Fruit fly (Drosophila melanogaster) whole organism, embryonic: Measurements from ENCODE around the gene CG9919.

Experiments used
- CG10979 ChIP-seq: fragments of 200-800 bp; sonication (Bioruptor generic); optimal IDR thresholded peaks from 2 replicates; lab custom pipeline; 2018; ENCODE audit warnings: missing biosample characterization, mild to moderate bottlenecking, missing genetic modification characterization, moderate library complexity
- CG11093 ChIP-seq: fragments of 200-800 bp; sonication (Bioruptor generic); IDR thresholded peaks from 3 replicates; pipeline ENCODE4 v1.3.6; 2022; ENCODE audit warnings: missing biosample characterization, missing genetic modification characterization
- CG11504 ChIP-seq: fragments of 200-800 bp; sonication (Bioruptor generic); optimal IDR thresholded peaks from 3 replicates; lab custom pipeline; 2019; ENCODE audit warnings: missing biosample characterization, mild to moderate bottlenecking, missing genetic modification characterization, moderate library complexity
- CG12299 ChIP-seq: fragments of 200-800 bp; sonication (Bioruptor generic); optimal IDR thresholded peaks from 2 replicates; lab custom pipeline; 2018; ENCODE audit warnings: missing biosample characterization, mild to moderate bottlenecking, missing genetic modification characterization
- CG12942 ChIP-seq: fragments of 200-800 bp; sonication (Bioruptor generic); optimal IDR thresholded peaks from 3 replicates; lab custom pipeline; 2016; ENCODE audit warnings: missing biosample characterization, missing genetic modification characterization
- CG15011 ChIP-seq: fragments of 200-800 bp; sonication (Bioruptor generic); optimal IDR thresholded peaks from 3 replicates; lab custom pipeline; 2018; ENCODE audit warnings: missing biosample characterization, mild to moderate bottlenecking, missing genetic modification characterization
- CG15696 ChIP-seq: fragments of 200-800 bp; sonication (Bioruptor generic); optimal IDR thresholded peaks from 2 replicates; lab custom pipeline; 2019; ENCODE audit warnings: missing biosample characterization, mild to moderate bottlenecking, missing genetic modification characterization, moderate library complexity
- CG1603 ChIP-seq: fragments of 200-800 bp; sonication (Bioruptor generic); optimal IDR thresholded peaks from 2 replicates; lab custom pipeline; 2019; ENCODE audit warnings: missing biosample characterization, mild to moderate bottlenecking, missing genetic modification characterization, moderate library complexity
- CG18011 ChIP-seq: fragments of 200-800 bp; sonication (Bioruptor generic); optimal IDR thresholded peaks from 2 replicates; lab custom pipeline; 2017; ENCODE audit warnings: missing biosample characterization, missing genetic modification characterization, mild to moderate bottlenecking, moderate library complexity, missing genotype
- CG2678 ChIP-seq: fragments of 200-800 bp; sonication (Bioruptor generic); optimal IDR thresholded peaks from 3 replicates; lab custom pipeline; 2019; ENCODE audit warnings: missing biosample characterization, mild to moderate bottlenecking, missing genetic modification characterization, moderate library complexity
- CG31388 ChIP-seq: fragments of 200-800 bp; sonication (Bioruptor generic); optimal IDR thresholded peaks from 2 replicates; lab custom pipeline; 2016; ENCODE audit warnings: missing biosample characterization, missing genetic modification characterization
- CG4328 ChIP-seq: fragments of 200-800 bp; sonication (Bioruptor generic); optimal IDR thresholded peaks from 3 replicates; lab custom pipeline; 2017; ENCODE audit warnings: missing biosample characterization, missing genetic modification reagents, missing genetic modification characterization
- CG4360 ChIP-seq: fragments of 200-800 bp; sonication (Bioruptor generic); IDR thresholded peaks from 2 replicates; pipeline ENCODE4 v1.3.6; 2022; ENCODE audit warnings: missing biosample characterization, missing genetic modification characterization
- CG7987 ChIP-seq: fragments of 200-800 bp; sonication (Bioruptor generic); optimal IDR thresholded peaks from 2 replicates; lab custom pipeline; 2018; ENCODE audit warnings: missing biosample characterization, mild to moderate bottlenecking, missing genetic modification characterization, moderate library complexity
- Eip74EF ChIP-seq, 2 experiments: fragments of 200-800 bp in 1 of 2; fragments of >200 bp in 1 of 2; sonication (Bioruptor generic) in 1 of 2; optimal IDR thresholded peaks; 2 replicates each; lab custom pipeline; 2017 to 2019; ENCODE audit warnings: missing biosample characterization in 2 of 2, missing genetic modification characterization in 2 of 2, mild to moderate bottlenecking in 1 of 2, moderate library complexity in 1 of 2
- Ets97D ChIP-seq: fragments of 200-800 bp; sonication (Bioruptor generic); optimal IDR thresholded peaks from 3 replicates; lab custom pipeline; 2016; ENCODE audit warnings: missing biosample characterization, missing genetic modification characterization
- Hr3 ChIP-seq: fragments of 200-800 bp; sonication (Bioruptor generic); optimal IDR thresholded peaks from 3 replicates; lab custom pipeline; 2016; ENCODE audit warnings: missing biosample characterization, missing genetic modification characterization
- Hsf ChIP-seq: fragments of 200-800 bp; sonication (Bioruptor generic); optimal IDR thresholded peaks from 3 replicates; lab custom pipeline; 2016; ENCODE audit warnings: missing biosample characterization, missing genetic modification characterization
- Mes4 ChIP-seq: fragments of 200-800 bp; sonication (Bioruptor generic); optimal IDR thresholded peaks from 2 replicates; lab custom pipeline; 2016; ENCODE audit warnings: missing biosample characterization, missing genetic modification characterization
- Nf-YC ChIP-seq: fragments of 200-800 bp; optimal IDR thresholded peaks from 3 replicates; lab custom pipeline; 2019; ENCODE audit warnings: missing biosample characterization, mild to moderate bottlenecking, missing genetic modification characterization, moderate library complexity
- Oaz ChIP-seq: fragments of 200-800 bp; sonication (Bioruptor generic); IDR thresholded peaks from 2 replicates; pipeline ENCODE4 v1.3.6; 2022; ENCODE audit warnings: missing biosample characterization, missing genetic modification characterization
- Poxn ChIP-seq: fragments of 200-800 bp; sonication (Bioruptor generic); IDR thresholded peaks from 2 replicates; pipeline ENCODE4 v1.3.6; 2022; ENCODE audit warnings: missing biosample characterization, missing genetic modification characterization
- Sox102F ChIP-seq: fragments of 200-800 bp; sonication (Bioruptor generic); optimal IDR thresholded peaks from 2 replicates; lab custom pipeline; 2018; ENCODE audit warnings: missing biosample characterization, mild to moderate bottlenecking, missing genetic modification characterization, moderate library complexity
- Sry-δ ChIP-seq: fragments of 200-800 bp; sonication (Bioruptor generic); optimal IDR thresholded peaks from 2 replicates; lab custom pipeline; 2016; ENCODE audit warnings: missing biosample characterization, missing genetic modification characterization
- Ssrp ChIP-seq: fragments of 200-800 bp; sonication (Bioruptor generic); optimal IDR thresholded peaks from 2 replicates; lab custom pipeline; 2018; ENCODE audit warnings: missing biosample characterization, mild to moderate bottlenecking, missing genetic modification characterization, moderate library complexity
- Trl ChIP-seq, 3 experiments: fragments of >200 bp in 2 of 3; fragments of 200-800 bp in 1 of 3; sonication (Bioruptor generic) in 1 of 3; optimal IDR thresholded peaks; 2 replicates in 1 of 3; 3 replicates in 2 of 3; lab custom pipeline; 2016 to 2017; ENCODE audit warnings: missing biosample characterization in 1 of 3, missing genetic modification characterization in 1 of 3
- Usf ChIP-seq: fragments of 200-800 bp; sonication (Bioruptor generic); optimal IDR thresholded peaks from 2 replicates; lab custom pipeline; 2017; ENCODE audit warnings: missing genotype, missing biosample characterization, missing genetic modification characterization
- ap ChIP-seq: fragments of 200-800 bp; sonication (Bioruptor generic); IDR thresholded peaks from 2 replicates; pipeline ENCODE4 v1.3.6; 2022; ENCODE audit warnings: missing biosample characterization, missing genetic modification characterization
- ash1 ChIP-seq: fragments of 200-800 bp; sonication (Bioruptor generic); optimal IDR thresholded peaks from 2 replicates; lab custom pipeline; 2018; ENCODE audit warnings: missing biosample characterization, mild to moderate bottlenecking, missing genetic modification characterization
- ato ChIP-seq: fragments of 200-800 bp; sonication (Bioruptor generic); IDR thresholded peaks from 2 replicates; pipeline ENCODE4 v1.3.6; 2022; ENCODE audit warnings: missing biosample characterization, missing genetic modification characterization; ENCODE audit not compliant: partially characterized antibody
- btn ChIP-seq: fragments of 200-800 bp; sonication (Bioruptor generic); optimal IDR thresholded peaks from 2 replicates; lab custom pipeline; 2016; ENCODE audit warnings: missing biosample characterization, missing genetic modification characterization
- fd96Cb ChIP-seq: fragments of 200-800 bp; sonication (Bioruptor generic); optimal IDR thresholded peaks from 2 replicates; lab custom pipeline; 2018; ENCODE audit warnings: missing biosample characterization, mild to moderate bottlenecking, missing genetic modification characterization, moderate library complexity
- gfzf ChIP-seq: fragments of 200-800 bp; sonication (Bioruptor generic); optimal IDR thresholded peaks from 2 replicates; lab custom pipeline; 2016; ENCODE audit warnings: missing biosample characterization, mild to moderate bottlenecking, missing genetic modification characterization, moderate library complexity
- grn ChIP-seq: fragments of 200-800 bp; sonication (Bioruptor generic); optimal IDR thresholded peaks from 3 replicates; lab custom pipeline; 2017; ENCODE audit warnings: missing biosample characterization, missing genetic modification characterization
- ind ChIP-seq: fragments of 200-800 bp; sonication (Bioruptor generic); optimal IDR thresholded peaks from 3 replicates; lab custom pipeline; 2016; ENCODE audit warnings: missing biosample characterization, missing genetic modification characterization
- inv ChIP-seq: fragments of 200-800 bp; sonication (Bioruptor generic); IDR thresholded peaks from 2 replicates; pipeline ENCODE4 v1.3.6; 2022; ENCODE audit warnings: missing biosample characterization, missing genetic modification characterization; ENCODE audit not compliant: partially characterized antibody
- lov ChIP-seq, 2 experiments: fragments of 200-800 bp in 1 of 2; fragments of >200 bp in 1 of 2; sonication (Bioruptor generic) in 1 of 2; IDR thresholded peaks in 1 of 2; optimal IDR thresholded peaks in 1 of 2; 2 replicates in 1 of 2; 3 replicates in 1 of 2; pipeline versions ENCODE4 v1.3.6 to Lab custom; 2017 to 2022; ENCODE audit warnings: missing biosample characterization in 1 of 2, missing genetic modification characterization in 1 of 2
- p53 ChIP-seq: fragments of 200-800 bp; sonication (Bioruptor generic); optimal IDR thresholded peaks from 2 replicates; lab custom pipeline; 2016; ENCODE audit warnings: missing biosample characterization, missing genetic modification characterization
- repo ChIP-seq: fragments of 200-800 bp; sonication (Bioruptor generic); optimal IDR thresholded peaks from 2 replicates; lab custom pipeline; 2016; ENCODE audit warnings: missing biosample characterization, missing genetic modification characterization
- sd ChIP-seq: fragments of 200-800 bp; sonication (Bioruptor generic); optimal IDR thresholded peaks from 3 replicates; lab custom pipeline; 2018; ENCODE audit warnings: missing biosample characterization, mild to moderate bottlenecking, missing genetic modification characterization, moderate library complexity
- sens ChIP-seq: fragments of 200-800 bp; sonication (Bioruptor generic); peaks from one replicate; lab custom pipeline; 2016; ENCODE audit warnings: missing biosample characterization, missing genetic modification characterization
- seq ChIP-seq: fragments of 200-800 bp; sonication (Bioruptor generic); IDR thresholded peaks from 2 replicates; pipeline ENCODE4 v1.3.6; 2022; ENCODE audit warnings: missing biosample characterization, missing genetic modification characterization
- shn ChIP-seq: fragments of 200-800 bp; sonication (Bioruptor generic); optimal IDR thresholded peaks from 3 replicates; lab custom pipeline; 2016; ENCODE audit warnings: missing biosample characterization, missing genetic modification characterization
- slou ChIP-seq: fragments of 200-800 bp; sonication (Bioruptor generic); optimal IDR thresholded peaks from 3 replicates; lab custom pipeline; 2016; ENCODE audit warnings: missing biosample characterization, missing genetic modification characterization
- sqz ChIP-seq: fragments of 200-800 bp; sonication (Bioruptor generic); optimal IDR thresholded peaks from 3 replicates; lab custom pipeline; 2018; ENCODE audit warnings: missing biosample characterization, mild to moderate bottlenecking, missing genetic modification characterization
- stc ChIP-seq: fragments of 200-800 bp; sonication (Bioruptor generic); IDR thresholded peaks from 2 replicates; pipeline ENCODE4 v1.3.6; 2022; ENCODE audit warnings: missing biosample characterization, missing genetic modification characterization
- tll ChIP-seq, 2 experiments: fragments of 200-800 bp in 1 of 2; fragments of >200 bp in 1 of 2; sonication (Bioruptor generic) in 1 of 2; optimal IDR thresholded peaks; 2 replicates each; lab custom pipeline; 2017 to 2019; ENCODE audit warnings: missing biosample characterization in 2 of 2, missing genetic modification characterization in 2 of 2, mild to moderate bottlenecking in 1 of 2, moderate library complexity in 1 of 2
- ttk ChIP-seq: fragments of 200-800 bp; sonication (Bioruptor generic); IDR thresholded peaks from 2 replicates; pipeline ENCODE4 v2.1.2; 2022; ENCODE audit warnings: missing biosample characterization, missing genetic modification characterization
- vnd ChIP-seq: fragments of 200-800 bp; sonication (Bioruptor generic); IDR thresholded peaks from 3 replicates; pipeline ENCODE4 v1.3.6; 2022; ENCODE audit warnings: missing biosample characterization, missing genetic modification characterization; ENCODE audit not compliant: partially characterized antibody

CG9919 gene

dm6 chrX:16318858-16319557 lies 11.6 kb downstream of the CG9919 start (continued):
- TF ChIP-seq CG2678 (tag; lab: Kevin White, UChicago) = no peak
- peak; percentile 35 for TF ChIP-seq CG7987 (GFP tag; lab: Kevin White, UChicago)
- no peak for TF ChIP-seq ind (GFP tag; lab: Kevin White, UChicago)
- TF ChIP-seq ttk = no peak
- no peak for TF ChIP-seq CG11093 (GFP tag; lab: Robert Waterston, UW)
- peak; percentile 17 for TF ChIP-seq Mes4
- no peak for TF ChIP-seq CG10979 (tag; lab: Kevin White, UChicago)
- no peak for TF ChIP-seq Oaz (GFP tag; lab: Robert Waterston, UW)
- no peak for TF ChIP-seq CG1603 (tag; lab: Kevin White, UChicago)
- TF ChIP-seq Ets97D = no peak
- no peak for TF ChIP-seq CG4360 (GFP tag; lab: Robert Waterston, UW)
- TF ChIP-seq CG4328 (GFP tag; lab: Kevin White, UChicago) = peak; percentile 17
- no peak for TF ChIP-seq Sox102F (GFP tag; lab: Kevin White, UChicago)
- TF ChIP-seq inv (GFP tag; lab: Robert Waterston, UW) = no peak
- peak; percentile 96 for TF ChIP-seq sd (tag; lab: Kevin White, UChicago)
- no peak for TF ChIP-seq CG11504 (tag; lab: Kevin White, UChicago)
- TF ChIP-seq CG12299 (tag; lab: Kevin White, UChicago) = no peak
- no peak for TF ChIP-seq repo (GFP tag; lab: Kevin White, UChicago)
- TF ChIP-seq Eip74EF (GFP tag; optimal IDR thresholded peaks at IDR 0.05; lab: Kevin White, UChicago) = peak in 1 of 2 experiments; percentile 11
- TF ChIP-seq lov (optimal IDR thresholded peaks at IDR 0.05; lab: Kevin White, UChicago) = no peak
- no peak for TF ChIP-seq lov (GFP tag; IDR thresholded peaks at IDR 0.05; lab: Robert Waterston, UW)
- no peak for TF ChIP-seq fd96Cb (tag; lab: Kevin White, UChicago)
- TF ChIP-seq sqz (GFP tag; lab: Kevin White, UChicago) = no peak
- TF ChIP-seq Ssrp (tag; lab: Kevin White, UChicago) = no peak
- no peak for TF ChIP-seq CG31388 (GFP tag; lab: Kevin White, UChicago)
- no peak for TF ChIP-seq ash1 (GFP tag; lab: Kevin White, UChicago)
- no peak for TF ChIP-seq grn
- TF ChIP-seq btn = no peak
- TF ChIP-seq vnd (GFP tag; lab: Robert Waterston, UW) = no peak
- TF ChIP-seq gfzf = no peak
- TF ChIP-seq Hr3 (GFP tag; lab: Kevin White, UChicago) = no peak
- peak; percentile 28 for TF ChIP-seq CG15696
- TF ChIP-seq CG18011 (GFP tag; lab: Kevin White, UChicago) = no peak
- TF ChIP-seq CG12942 = no peak
- no peak for TF ChIP-seq seq (GFP tag; lab: Robert Waterston, UW)
- TF ChIP-seq shn = no peak
- TF ChIP-seq CG15011 (GFP tag; lab: Kevin White, UChicago) = no peak
- no peak for TF ChIP-seq Usf (GFP tag; lab: Kevin White, UChicago)
- no peak for TF ChIP-seq p53 (GFP tag; lab: Kevin White, UChicago)
- TF ChIP-seq slou = no peak
- TF ChIP-seq Sry-δ (GFP tag; lab: Kevin White, UChicago) = no peak
- TF ChIP-seq ap (GFP tag; lab: Robert Waterston, UW) = no peak
- TF ChIP-seq ato (GFP tag; lab: Robert Waterston, UW) = no peak
- TF ChIP-seq stc (GFP tag; lab: Robert Waterston, UW) = no peak
- peak; percentile 69 for TF ChIP-seq sens (GFP tag; lab: Kevin White, UChicago)
- TF ChIP-seq tll (GFP tag; optimal IDR thresholded peaks at IDR 0.05; lab: Kevin White, UChicago) = no peak
- TF ChIP-seq Hsf = no peak
- TF ChIP-seq Trl (optimal IDR thresholded peaks at IDR 0.05; lab: Kevin White, UChicago) = no peak
- TF ChIP-seq Trl (GFP tag; optimal IDR thresholded peaks at IDR 0.05; lab: Kevin White, UChicago) = no peak
- TF ChIP-seq Nf-YC (tag; lab: Kevin White, UChicago) = peak; percentile 45
- no peak for TF ChIP-seq Poxn (GFP tag; lab: Robert Waterston, UW)
